Fruit fly (Drosophila melanogaster) whole organism, embryonic: ENCODE data around the gene CG13716.

Experiments used
- Antp ChIP-seq: fragments of 200-800 bp; sonication (Bioruptor generic); optimal IDR thresholded peaks from 3 replicates; lab custom pipeline; 2016; ENCODE audit warnings: missing biosample characterization, missing genetic modification characterization
- B-H2 ChIP-seq: fragments of 200-800 bp; sonication (Bioruptor generic); optimal IDR thresholded peaks from 2 replicates; lab custom pipeline; 2018; ENCODE audit warnings: missing biosample characterization, mild to moderate bottlenecking, missing genetic modification characterization
- C15 ChIP-seq: fragments of 200-800 bp; sonication (Bioruptor generic); IDR thresholded peaks from 3 replicates; pipeline ENCODE4 v1.3.6; 2022; ENCODE audit warnings: missing biosample characterization, missing genetic modification characterization
- CG10431 ChIP-seq: fragments of 200-800 bp; sonication (Bioruptor generic); optimal IDR thresholded peaks from 3 replicates; lab custom pipeline; 2018; ENCODE audit warnings: missing biosample characterization, mild to moderate bottlenecking, missing genetic modification characterization
- CG10565 ChIP-seq: fragments of 200-800 bp; sonication (Bioruptor generic); optimal IDR thresholded peaks from 3 replicates; lab custom pipeline; 2016; ENCODE audit warnings: missing biosample characterization, mild to moderate bottlenecking, missing genetic modification characterization
- CG12391 ChIP-seq: fragments of 200-800 bp; sonication (Bioruptor generic); optimal IDR thresholded peaks from 3 replicates; lab custom pipeline; 2018; ENCODE audit warnings: missing biosample characterization, mild to moderate bottlenecking, missing genetic modification characterization, moderate library complexity
- CG12769 ChIP-seq: fragments of 200-800 bp; sonication (Bioruptor generic); optimal IDR thresholded peaks from 2 replicates; lab custom pipeline; 2019; ENCODE audit warnings: missing biosample characterization, mild to moderate bottlenecking, missing genetic modification characterization, moderate library complexity
- CG14014 ChIP-seq: fragments of 200-800 bp; sonication (Bioruptor generic); IDR thresholded peaks from 2 replicates; pipeline ENCODE4 v1.3.6; 2022; ENCODE audit warnings: missing biosample characterization, missing genetic modification characterization
- CG14860 ChIP-seq: fragments of 200-800 bp; sonication (Bioruptor generic); IDR thresholded peaks from 3 replicates; pipeline ENCODE4 v1.3.6; 2022; ENCODE audit warnings: missing biosample characterization, missing genetic modification characterization; ENCODE audit not compliant: partially characterized antibody
- CG15269 ChIP-seq: fragments of 200-800 bp; sonication (Bioruptor generic); optimal IDR thresholded peaks from 2 replicates; lab custom pipeline; 2018; ENCODE audit warnings: missing biosample characterization, mild to moderate bottlenecking, missing genetic modification characterization, moderate library complexity
- CG1602 ChIP-seq: fragments of 200-800 bp; sonication (Bioruptor generic); optimal IDR thresholded peaks from 3 replicates; lab custom pipeline; 2016; ENCODE audit warnings: missing biosample characterization, missing genetic modification characterization
- CG1603 ChIP-seq: fragments of 200-800 bp; sonication (Bioruptor generic); optimal IDR thresholded peaks from 2 replicates; lab custom pipeline; 2019; ENCODE audit warnings: missing biosample characterization, mild to moderate bottlenecking, missing genetic modification characterization, moderate library complexity
- CG16813 ChIP-seq: fragments of 200-800 bp; sonication (Bioruptor generic); IDR thresholded peaks from 3 replicates; pipeline ENCODE4 v1.3.6; 2022; ENCODE audit warnings: missing biosample characterization, missing genetic modification characterization; ENCODE audit not compliant: partially characterized antibody
- CG18011 ChIP-seq: fragments of 200-800 bp; sonication (Bioruptor generic); optimal IDR thresholded peaks from 2 replicates; lab custom pipeline; 2017; ENCODE audit warnings: missing biosample characterization, missing genetic modification characterization, mild to moderate bottlenecking, moderate library complexity, missing genotype
- CG2129 ChIP-seq: fragments of 200-800 bp; sonication (Bioruptor generic); IDR thresholded peaks from 2 replicates; pipeline ENCODE4 v1.3.6; 2022; ENCODE audit warnings: missing biosample characterization, missing genetic modification characterization; ENCODE audit not compliant: partially characterized antibody
- CG2202 ChIP-seq: fragments of 200-800 bp; sonication (Bioruptor generic); optimal IDR thresholded peaks from 2 replicates; lab custom pipeline; 2018; ENCODE audit warnings: missing biosample characterization, mild to moderate bottlenecking, missing genetic modification characterization
- CG30403 ChIP-seq: fragments of 200-800 bp; sonication (Bioruptor generic); optimal IDR thresholded peaks from 3 replicates; lab custom pipeline; 2016; ENCODE audit warnings: missing biosample characterization, missing genetic modification characterization
- CG31441 ChIP-seq: fragments of 200-800 bp; sonication (Bioruptor generic); IDR thresholded peaks from 2 replicates; pipeline ENCODE4 v1.3.6; 2022; ENCODE audit warnings: missing biosample characterization, missing genetic modification characterization
- CG34224 ChIP-seq: fragments of 200-800 bp; sonication (Bioruptor generic); IDR thresholded peaks from 3 replicates; pipeline ENCODE4 v1.3.6; 2022; ENCODE audit warnings: missing biosample characterization, missing genetic modification characterization; ENCODE audit not compliant: partially characterized antibody
- CG6791 ChIP-seq: fragments of 200-800 bp; sonication (Bioruptor generic); IDR thresholded peaks from 3 replicates; pipeline ENCODE4 v1.3.6; 2022; ENCODE audit warnings: missing biosample characterization, missing genetic modification characterization; ENCODE audit not compliant: partially characterized antibody
- CG8089 ChIP-seq: fragments of 200-800 bp; sonication (Bioruptor generic); optimal IDR thresholded peaks from 3 replicates; lab custom pipeline; 2016; ENCODE audit warnings: missing biosample characterization, missing genetic modification characterization
- CG9215 ChIP-seq: fragments of 200-800 bp; sonication (Bioruptor generic); IDR thresholded peaks from 2 replicates; pipeline ENCODE4 v1.3.6; 2022; ENCODE audit warnings: missing biosample characterization, missing genetic modification characterization
- Ets65A ChIP-seq: fragments of 200-800 bp; sonication (Bioruptor generic); peaks from one replicate; lab custom pipeline; 2016; ENCODE audit warnings: missing biosample characterization, missing genetic modification characterization
- Ets97D ChIP-seq: fragments of 200-800 bp; sonication (Bioruptor generic); optimal IDR thresholded peaks from 3 replicates; lab custom pipeline; 2016; ENCODE audit warnings: missing biosample characterization, missing genetic modification characterization
- Gsc ChIP-seq: fragments of 200-800 bp; sonication (Bioruptor generic); IDR thresholded peaks from 2 replicates; pipeline ENCODE4 v1.3.6; 2022; ENCODE audit warnings: missing biosample characterization, missing genetic modification characterization
- HLH4C ChIP-seq: fragments of 200-800 bp; sonication (Bioruptor generic); IDR thresholded peaks from 3 replicates; pipeline ENCODE4 v1.3.6; 2022; ENCODE audit warnings: missing biosample characterization, missing genetic modification characterization; ENCODE audit not compliant: partially characterized antibody
- Hmx ChIP-seq: fragments of 200-800 bp; sonication (Bioruptor generic); optimal IDR thresholded peaks from 2 replicates; lab custom pipeline; 2016; ENCODE audit warnings: missing biosample characterization, missing genetic modification characterization
- Hr3 ChIP-seq: fragments of 200-800 bp; sonication (Bioruptor generic); optimal IDR thresholded peaks from 3 replicates; lab custom pipeline; 2016; ENCODE audit warnings: missing biosample characterization, missing genetic modification characterization
- Neu2 ChIP-seq: fragments of 200-800 bp; sonication (Bioruptor generic); optimal IDR thresholded peaks from 3 replicates; lab custom pipeline; 2016; ENCODE audit warnings: missing biosample characterization, missing genetic modification characterization, borderline replicate concordance
- Nf-YB ChIP-seq: fragments of 200-800 bp; sonication (Bioruptor generic); optimal IDR thresholded peaks from 3 replicates; lab custom pipeline; 2019; ENCODE audit warnings: missing biosample characterization, mild to moderate bottlenecking, missing genetic modification characterization, moderate library complexity
- Opbp ChIP-seq: fragments of 200-800 bp; sonication (Bioruptor generic); IDR thresholded peaks from 3 replicates; pipeline ENCODE4 v1.3.6; 2022; ENCODE audit warnings: missing biosample characterization, missing genetic modification characterization; ENCODE audit not compliant: partially characterized antibody
- Optix ChIP-seq: fragments of 200-800 bp; sonication (Bioruptor generic); IDR thresholded peaks from 3 replicates; pipeline ENCODE4 v1.3.6; 2022; ENCODE audit warnings: missing biosample characterization, missing genetic modification characterization
- ac ChIP-seq: fragments of 200-800 bp; sonication (Bioruptor generic); optimal IDR thresholded peaks from 3 replicates; lab custom pipeline; 2017; ENCODE audit warnings: missing biosample characterization, mild to moderate bottlenecking, missing genetic modification characterization
- ato ChIP-seq: fragments of 200-800 bp; sonication (Bioruptor generic); IDR thresholded peaks from 2 replicates; pipeline ENCODE4 v1.3.6; 2022; ENCODE audit warnings: missing biosample characterization, missing genetic modification characterization; ENCODE audit not compliant: partially characterized antibody
- br ChIP-seq: fragments of >200 bp; optimal IDR thresholded peaks from 2 replicates; lab custom pipeline; 2017
- cwo ChIP-seq: fragments of 200-800 bp; sonication (Bioruptor generic); optimal IDR thresholded peaks from 3 replicates; lab custom pipeline; 2017; ENCODE audit warnings: missing biosample characterization, missing genetic modification characterization, mild to moderate bottlenecking, moderate library complexity, missing genetic modification reagents
- dati ChIP-seq: fragments of 200-800 bp; sonication (Bioruptor generic); IDR thresholded peaks from 2 replicates; pipeline ENCODE4 v1.3.6; 2022; ENCODE audit warnings: missing biosample characterization, missing genetic modification characterization
- eyg ChIP-seq: fragments of 200-800 bp; sonication (Bioruptor generic); optimal IDR thresholded peaks from 3 replicates; lab custom pipeline; 2016; ENCODE audit warnings: missing biosample characterization, missing genetic modification characterization
- gt ChIP-seq: fragments of 200-800 bp; sonication (Bioruptor generic); IDR thresholded peaks from 2 replicates; pipeline ENCODE4 v1.3.6; 2022; ENCODE audit warnings: missing biosample characterization, missing genetic modification characterization
- ken ChIP-seq: fragments of 200-800 bp; sonication (Bioruptor generic); IDR thresholded peaks from 3 replicates; pipeline ENCODE4 v1.3.6; 2022; ENCODE audit warnings: missing biosample characterization, missing genetic modification characterization
- kni ChIP-seq: fragments of 200-800 bp; sonication (Bioruptor generic); optimal IDR thresholded peaks from 3 replicates; lab custom pipeline; 2017; ENCODE audit warnings: mild to moderate bottlenecking, missing biosample characterization, missing genetic modification reagents, missing genetic modification characterization
- mirr ChIP-seq: fragments of 200-800 bp; sonication (Bioruptor generic); optimal IDR thresholded peaks from 3 replicates; lab custom pipeline; 2018; ENCODE audit warnings: missing biosample characterization, mild to moderate bottlenecking, missing genetic modification characterization
- odd ChIP-seq: fragments of 200-800 bp; sonication (Bioruptor generic); optimal IDR thresholded peaks from 2 replicates; lab custom pipeline; 2017; ENCODE audit warnings: missing biosample characterization, mild to moderate bottlenecking, missing genetic modification characterization
- pnt ChIP-seq: fragments of 200-800 bp; sonication (Bioruptor generic); optimal IDR thresholded peaks from 3 replicates; lab custom pipeline; 2016; ENCODE audit warnings: missing biosample characterization, missing genetic modification characterization
- pzg ChIP-seq: fragments of 200-800 bp; sonication (Bioruptor generic); optimal IDR thresholded peaks from 3 replicates; lab custom pipeline; 2018; ENCODE audit warnings: missing biosample characterization, mild to moderate bottlenecking, missing genetic modification characterization, moderate library complexity
- rib ChIP-seq: fragments of 200-800 bp; sonication (Bioruptor generic); IDR thresholded peaks from 2 replicates; pipeline ENCODE4 v1.3.6; 2022; ENCODE audit warnings: missing biosample characterization, missing genetic modification characterization
- sens-2 ChIP-seq: fragments of 200-800 bp; sonication (Bioruptor generic); IDR thresholded peaks from 2 replicates; pipeline ENCODE4 v1.3.6; 2022; ENCODE audit warnings: missing biosample characterization, missing genetic modification characterization
- seq ChIP-seq: fragments of 200-800 bp; sonication (Bioruptor generic); IDR thresholded peaks from 2 replicates; pipeline ENCODE4 v1.3.6; 2022; ENCODE audit warnings: missing biosample characterization, missing genetic modification characterization
- slbo ChIP-seq: fragments of 200-800 bp; sonication (Bioruptor generic); IDR thresholded peaks from 2 replicates; pipeline ENCODE4 v1.3.6; 2022; ENCODE audit warnings: missing biosample characterization, missing genetic modification characterization
- so ChIP-seq: fragments of 200-800 bp; sonication (Bioruptor generic); IDR thresholded peaks from 3 replicates; pipeline ENCODE4 v1.3.6; 2022; ENCODE audit warnings: missing biosample characterization, missing genetic modification characterization
- tx ChIP-seq: fragments of 200-800 bp; sonication (Bioruptor generic); optimal IDR thresholded peaks from 2 replicates; lab custom pipeline; 2016; ENCODE audit warnings: missing biosample characterization, missing genetic modification characterization

The CG13716 gene

DNA sequence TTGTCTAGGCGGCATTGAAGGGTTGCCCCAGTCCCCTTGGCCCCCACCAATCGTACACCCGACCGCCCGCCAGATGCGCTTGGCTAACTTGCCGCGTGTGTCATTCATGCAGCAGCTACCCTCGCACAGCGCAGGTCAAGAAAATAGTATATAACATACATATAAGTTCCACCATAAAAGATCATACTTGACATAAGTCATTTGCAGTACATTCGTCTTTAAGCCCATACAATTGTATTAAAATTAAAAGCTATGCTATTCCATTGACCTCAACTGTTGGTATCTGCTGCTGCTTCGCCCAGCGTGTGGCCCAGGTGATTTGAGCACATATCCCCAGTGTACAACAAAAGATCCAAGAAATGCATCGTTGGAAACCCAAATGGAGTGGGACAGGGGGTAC, 23.3 kb downstream of the CG13716 start (continued):
- no peak for TF ChIP-seq CG14860 (GFP tag; lab: Robert Waterston, UW)
- TF ChIP-seq seq (GFP tag; lab: Robert Waterston, UW), result peak; percentile 63
- TF ChIP-seq pnt, result peak; percentile 66
- no peak for TF ChIP-seq Hmx (GFP tag; lab: Kevin White, UChicago)
- TF ChIP-seq CG12391 (tag; lab: Kevin White, UChicago), result peak; percentile 74
- TF ChIP-seq Opbp, result no peak
- TF ChIP-seq Neu2, result no peak
- peak; percentile 61 for TF ChIP-seq CG12769
- TF ChIP-seq CG1603 (tag; lab: Kevin White, UChicago), result peak; percentile 91
- no peak for TF ChIP-seq eyg (GFP tag; lab: Kevin White, UChicago)
- peak; percentile 40; the same call in 1 of the 2 replicates for TF ChIP-seq slbo (GFP tag; lab: Robert Waterston, UW)
- TF ChIP-seq CG8089 (GFP tag; lab: Kevin White, UChicago), result peak; percentile 64
- TF ChIP-seq CG2202, result peak; percentile 62
- TF ChIP-seq kni (GFP tag; lab: Kevin White, UChicago), result no peak
- peak; percentile 27 for TF ChIP-seq Ets97D (GFP tag; lab: Kevin White, UChicago)
- peak; percentile 26 for TF ChIP-seq CG10565
- peak; percentile 82 for TF ChIP-seq sens-2
- TF ChIP-seq pzg (GFP tag; lab: Kevin White, UChicago), result no peak
- TF ChIP-seq rib, result no peak
- no peak for TF ChIP-seq cwo (GFP tag; lab: Kevin White, UChicago)
- TF ChIP-seq Hr3, result peak; percentile 51
- 0 out of 2 replicates have a peak, but pooled peaks have one; percentile 47 for TF ChIP-seq CG14014 (GFP tag; lab: Robert Waterston, UW)
- no peak for TF ChIP-seq mirr
- no peak for TF ChIP-seq ato
- no peak for TF ChIP-seq B-H2 (GFP tag; lab: Kevin White, UChicago)
- no peak for TF ChIP-seq CG6791 (GFP tag; lab: Robert Waterston, UW)
- no peak for TF ChIP-seq br (lab: Kevin White, UChicago)
- TF ChIP-seq HLH4C (GFP tag; lab: Robert Waterston, UW), result no peak
- no peak for TF ChIP-seq CG34224 (GFP tag; lab: Robert Waterston, UW)
- peak; percentile 64 for TF ChIP-seq CG1602 (GFP tag; lab: Kevin White, UChicago)
- TF ChIP-seq CG9215 (GFP tag; lab: Robert Waterston, UW), result no peak
- TF ChIP-seq Optix (GFP tag; lab: Robert Waterston, UW), result peak; percentile 79
- peak; percentile 70 for TF ChIP-seq Antp (GFP tag; lab: Kevin White, UChicago)
- TF ChIP-seq CG18011 (GFP tag; lab: Kevin White, UChicago), result no peak
- peak; percentile 81 for TF ChIP-seq CG31441 (GFP tag; lab: Robert Waterston, UW)
- no peak for TF ChIP-seq ac
- TF ChIP-seq odd (GFP tag; lab: Kevin White, UChicago), result no peak
- peak; percentile 76 for TF ChIP-seq Gsc (GFP tag; lab: Robert Waterston, UW)
- TF ChIP-seq gt (GFP tag; lab: Robert Waterston, UW), result peak; percentile 80
- TF ChIP-seq CG16813, result no peak
- TF ChIP-seq tx (GFP tag; lab: Kevin White, UChicago), result peak; percentile 24
- peak; percentile 14 for TF ChIP-seq CG15269 (tag; lab: Kevin White, UChicago)
- no peak for TF ChIP-seq CG10431 (GFP tag; lab: Kevin White, UChicago)
- TF ChIP-seq so (GFP tag; lab: Robert Waterston, UW), result peak; percentile 57; the same call in 1 of the 3 replicates
- TF ChIP-seq C15 (GFP tag; lab: Robert Waterston, UW), result no peak
- peak; percentile 62 for TF ChIP-seq CG30403
- peak; percentile 87 for TF ChIP-seq ken
- peak; percentile 8 for TF ChIP-seq Nf-YB
- TF ChIP-seq Ets65A (GFP tag; lab: Kevin White, UChicago), result peak; percentile 96
- no peak for TF ChIP-seq CG2129
- 0 out of 2 replicates have a peak, but pooled peaks have one; percentile 32 for TF ChIP-seq dati (GFP tag; lab: Robert Waterston, UW)
